Fruit fly (Drosophila melanogaster) whole organism, prepupa: ENCODE measurements around the gene Tet.

Source experiments
- Blimp-1 ChIP-seq: fragments of 200-800 bp; sonication (Bioruptor generic); optimal IDR thresholded peaks from 3 replicates; lab custom pipeline; 2017; ENCODE audit warnings: missing biosample characterization, missing genetic modification characterization, mild to moderate bottlenecking, moderate library complexity, missing genetic modification reagents
- CG10631 ChIP-seq: fragments of 200-800 bp; sonication (Bioruptor generic); optimal IDR thresholded peaks from 2 replicates; lab custom pipeline; 2016; ENCODE audit warnings: missing biosample characterization, missing genetic modification characterization
- CG10669 ChIP-seq: fragments of 200-800 bp; sonication (Bioruptor generic); optimal IDR thresholded peaks from 3 replicates; lab custom pipeline; 2018; ENCODE audit warnings: missing biosample characterization, mild to moderate bottlenecking, missing genetic modification characterization, moderate library complexity
- CG11294 ChIP-seq: fragments of 200-800 bp; sonication (Bioruptor generic); IDR thresholded peaks from 2 replicates; pipeline ENCODE4 v1.3.6; 2022; ENCODE audit warnings: missing biosample characterization, missing genetic modification characterization
- CG11762 ChIP-seq: fragments of 200-800 bp; sonication (Bioruptor generic); optimal IDR thresholded peaks from 3 replicates; lab custom pipeline; 2016; ENCODE audit warnings: missing biosample characterization, missing genetic modification characterization; ENCODE audit not compliant: insufficient read depth
- CG11902 ChIP-seq: fragments of 200-800 bp; sonication (Bioruptor generic); optimal IDR thresholded peaks from 3 replicates; lab custom pipeline; 2016; ENCODE audit warnings: missing biosample characterization, missing genetic modification characterization
- CG15336 ChIP-seq: fragments of 200-800 bp; sonication (Bioruptor generic); IDR thresholded peaks from 2 replicates; pipeline ENCODE4 v1.3.6; 2022; ENCODE audit warnings: missing biosample characterization, missing genetic modification characterization
- CG1621 ChIP-seq: fragments of 200-800 bp; sonication (Bioruptor generic); optimal IDR thresholded peaks from 3 replicates; lab custom pipeline; 2018; ENCODE audit warnings: missing biosample characterization, mild to moderate bottlenecking, missing genetic modification characterization
- CG3032 ChIP-seq: fragments of 200-800 bp; optimal IDR thresholded peaks from 2 replicates; lab custom pipeline; 2019; ENCODE audit warnings: missing biosample characterization, mild to moderate bottlenecking, missing genetic modification characterization, moderate library complexity
- CG32006 ChIP-seq: fragments of 200-800 bp; sonication (Bioruptor generic); optimal IDR thresholded peaks from 3 replicates; lab custom pipeline; 2017; ENCODE audit warnings: missing biosample characterization, mild to moderate bottlenecking, missing genetic modification characterization
- CG34406 ChIP-seq: fragments of 200-800 bp; sonication (Bioruptor generic); optimal IDR thresholded peaks from 3 replicates; lab custom pipeline; 2016; ENCODE audit warnings: missing biosample characterization, missing genetic modification characterization
- CG3919 ChIP-seq: fragments of 200-800 bp; sonication (Bioruptor generic); optimal IDR thresholded peaks from 3 replicates; lab custom pipeline; 2016; ENCODE audit warnings: missing biosample characterization, missing genetic modification characterization
- CG4318 ChIP-seq: fragments of 200-800 bp; sonication (Bioruptor generic); optimal IDR thresholded peaks from 3 replicates; lab custom pipeline; 2017; ENCODE audit warnings: missing biosample characterization, mild to moderate bottlenecking, missing genetic modification characterization
- CG6163 ChIP-seq: fragments of 200-800 bp; sonication (Bioruptor generic); IDR thresholded peaks from 3 replicates; pipeline ENCODE4 v1.3.6; 2022; ENCODE audit warnings: missing biosample characterization, missing genetic modification characterization
- CG6792 ChIP-seq: fragments of 200-800 bp; sonication (Bioruptor generic); optimal IDR thresholded peaks from 3 replicates; lab custom pipeline; 2016; ENCODE audit warnings: missing biosample characterization, missing genetic modification characterization
- CG6808 ChIP-seq: fragments of 200-800 bp; sonication (Bioruptor generic); optimal IDR thresholded peaks from 3 replicates; lab custom pipeline; 2017; ENCODE audit warnings: missing biosample characterization, missing genetic modification characterization, mild to moderate bottlenecking, moderate library complexity, missing genetic modification reagents
- CG6854 ChIP-seq: fragments of 200-800 bp; sonication (Bioruptor generic); optimal IDR thresholded peaks from 2 replicates; lab custom pipeline; 2017; ENCODE audit warnings: missing biosample characterization, mild to moderate bottlenecking, missing genetic modification characterization
- CG8119 ChIP-seq: fragments of 200-800 bp; sonication (Bioruptor generic); IDR thresholded peaks from 3 replicates; pipeline ENCODE4 v1.3.6; 2022; ENCODE audit warnings: missing biosample characterization, missing genetic modification characterization
- CG8319 ChIP-seq: fragments of 200-800 bp; sonication (Bioruptor generic); optimal IDR thresholded peaks from 3 replicates; lab custom pipeline; 2016; ENCODE audit warnings: missing biosample characterization, missing genetic modification characterization
- CG8632 ChIP-seq: fragments of 200-800 bp; sonication (Bioruptor generic); optimal IDR thresholded peaks from 3 replicates; lab custom pipeline; 2016; ENCODE audit warnings: missing biosample characterization, missing genetic modification characterization
- CG9139 ChIP-seq: fragments of 200-800 bp; sonication (Bioruptor generic); optimal IDR thresholded peaks from 3 replicates; lab custom pipeline; 2017; ENCODE audit warnings: missing biosample characterization, mild to moderate bottlenecking, missing genetic modification characterization
- Eip75B ChIP-seq: fragments of 200-800 bp; sonication (Bioruptor generic); optimal IDR thresholded peaks from 3 replicates; lab custom pipeline; 2016; ENCODE audit warnings: missing biosample characterization, missing genetic modification characterization
- Eip78C ChIP-seq: fragments of 200-800 bp; sonication (Bioruptor generic); peaks from one replicate; lab custom pipeline; 2016; ENCODE audit warnings: missing biosample characterization, missing genetic modification characterization
- Ets21C ChIP-seq: fragments of 200-800 bp; sonication (Bioruptor generic); optimal IDR thresholded peaks from 3 replicates; lab custom pipeline; 2016; ENCODE audit warnings: missing biosample characterization, missing genetic modification characterization
- Ets96B ChIP-seq: fragments of 200-800 bp; optimal IDR thresholded peaks from 2 replicates; lab custom pipeline; 2019; ENCODE audit warnings: missing biosample characterization, mild to moderate bottlenecking, missing genetic modification characterization, moderate library complexity
- Gug ChIP-seq: fragments of 200-800 bp; sonication (Bioruptor generic); IDR thresholded peaks from 2 replicates; pipeline ENCODE4 v1.3.6; 2022; ENCODE audit warnings: missing biosample characterization, missing genetic modification characterization
- Hr38 ChIP-seq: sonication (Bioruptor generic); optimal IDR thresholded peaks from 2 replicates; lab custom pipeline; 2016; ENCODE audit warnings: missing biosample characterization, missing genetic modification characterization
- Hr39 ChIP-seq: fragments of 200-800 bp; sonication (Bioruptor generic); optimal IDR thresholded peaks from 2 replicates; lab custom pipeline; 2016; ENCODE audit warnings: missing biosample characterization, missing genetic modification characterization
- Hr4 ChIP-seq: fragments of 200-800 bp; sonication (Bioruptor generic); optimal IDR thresholded peaks from 3 replicates; lab custom pipeline; 2016; ENCODE audit warnings: missing biosample characterization, missing genetic modification characterization
- Met ChIP-seq: fragments of 200-800 bp; sonication (Bioruptor generic); optimal IDR thresholded peaks from 3 replicates; lab custom pipeline; 2016; ENCODE audit warnings: missing biosample characterization, missing genetic modification characterization
- OdsH ChIP-seq: fragments of 200-800 bp; sonication (Bioruptor generic); optimal IDR thresholded peaks from 3 replicates; lab custom pipeline; 2016; ENCODE audit warnings: missing biosample characterization, missing genetic modification characterization
- Smox ChIP-seq: fragments of 200-800 bp; sonication (Bioruptor generic); optimal IDR thresholded peaks from 3 replicates; lab custom pipeline; 2016; ENCODE audit warnings: missing biosample characterization, missing genetic modification characterization
- Sox102F ChIP-seq: fragments of 200-800 bp; sonication (Bioruptor generic); optimal IDR thresholded peaks from 2 replicates; lab custom pipeline; 2016; ENCODE audit warnings: missing biosample characterization, mild to moderate bottlenecking, missing genetic modification characterization
- achi ChIP-seq: fragments of 200-800 bp; sonication (Bioruptor generic); optimal IDR thresholded peaks from 3 replicates; lab custom pipeline; 2016; ENCODE audit warnings: missing biosample characterization, missing genetic modification characterization
- acj6 ChIP-seq: fragments of 200-800 bp; sonication (Bioruptor generic); optimal IDR thresholded peaks from 3 replicates; lab custom pipeline; 2016; ENCODE audit warnings: missing biosample characterization, missing genetic modification characterization
- cyc ChIP-seq: fragments of 200-800 bp; sonication (Bioruptor generic); optimal IDR thresholded peaks from 3 replicates; lab custom pipeline; 2016; ENCODE audit warnings: missing biosample characterization, missing genetic modification characterization
- dac ChIP-seq: fragments of 200-800 bp; sonication (Bioruptor generic); optimal IDR thresholded peaks from 2 replicates; lab custom pipeline; 2017; ENCODE audit warnings: missing biosample characterization, mild to moderate bottlenecking, missing genetic modification characterization
- dsx ChIP-seq: fragments of 200-800 bp; optimal IDR thresholded peaks from 3 replicates; lab custom pipeline; 2019; ENCODE audit warnings: missing biosample characterization, mild to moderate bottlenecking, missing genetic modification characterization, moderate library complexity; ENCODE audit not compliant: poor library complexity, severe bottlenecking
- eg ChIP-seq: fragments of 200-800 bp; sonication (Bioruptor generic); IDR thresholded peaks from 3 replicates; pipeline ENCODE4 v1.3.6; 2022; ENCODE audit warnings: missing biosample characterization, missing genetic modification characterization
- esn ChIP-seq: fragments of 200-800 bp; sonication (Bioruptor generic); optimal IDR thresholded peaks from 2 replicates; lab custom pipeline; 2016; ENCODE audit warnings: missing biosample characterization, mild to moderate bottlenecking, missing genetic modification characterization, moderate library complexity
- fd85E ChIP-seq: fragments of 200-800 bp; sonication (Bioruptor generic); optimal IDR thresholded peaks from 3 replicates; lab custom pipeline; 2016; ENCODE audit warnings: missing biosample characterization, missing genetic modification characterization
- lz ChIP-seq: fragments of 200-800 bp; sonication (Bioruptor generic); optimal IDR thresholded peaks from 3 replicates; lab custom pipeline; 2016; ENCODE audit warnings: missing biosample characterization, missing genetic modification characterization
- pdm3 ChIP-seq: fragments of 200-800 bp; sonication (Bioruptor generic); optimal IDR thresholded peaks from 3 replicates; lab custom pipeline; 2016; ENCODE audit warnings: missing biosample characterization, missing genetic modification characterization
- salr ChIP-seq, 2 experiments: fragments of 200-800 bp; sonication (Bioruptor generic); optimal IDR thresholded peaks; 3 replicates each; lab custom pipeline; 2016 to 2018; ENCODE audit warnings: missing biosample characterization in 2 of 2, missing genetic modification characterization in 2 of 2, mild to moderate bottlenecking in 1 of 2
- spab ChIP-seq: fragments of 200-800 bp; sonication (Bioruptor generic); optimal IDR thresholded peaks from 2 replicates; lab custom pipeline; 2017; ENCODE audit warnings: missing biosample characterization, mild to moderate bottlenecking, missing genetic modification characterization, missing genetic modification reagents
- ss ChIP-seq, 2 experiments: fragments of 200-800 bp; sonication (Bioruptor generic); optimal IDR thresholded peaks; 2 replicates in 1 of 2; 3 replicates in 1 of 2; lab custom pipeline; 2017 to 2018; ENCODE audit warnings: mild to moderate bottlenecking in 2 of 2, missing biosample characterization in 2 of 2, missing genetic modification characterization in 2 of 2, moderate library complexity in 1 of 2
- svp ChIP-seq: fragments of 200-800 bp; sonication (Bioruptor generic); peaks from one replicate; lab custom pipeline; 2016; ENCODE audit warnings: missing biosample characterization, missing genetic modification characterization
- topi ChIP-seq: fragments of 200-800 bp; sonication (Bioruptor generic); optimal IDR thresholded peaks from 3 replicates; lab custom pipeline; 2016; ENCODE audit warnings: missing biosample characterization, missing genetic modification characterization

Gene Tet

dm6 chr3L:2866843-2867242, 12.1 kb downstream of the Tet start (continued):
- TF ChIP-seq dac (no peak), Ets96B (tag; lab: Kevin White, UChicago) (peak; percentile 82), CG10631 (GFP tag; lab: Kevin White, UChicago) (peak; percentile 36), CG4318 (GFP tag; lab: Kevin White, UChicago) (no peak), Smox (GFP tag; lab: Kevin White, UChicago) (peak; percentile 59), spab (GFP tag; lab: Kevin White, UChicago) (peak; percentile 59), CG34406 (GFP tag; lab: Kevin White, UChicago) (peak; percentile 49), Gug (GFP tag; lab: Robert Waterston, UW) (no peak), OdsH (GFP tag; lab: Kevin White, UChicago) (peak; percentile 58), topi (GFP tag; lab: Kevin White, UChicago) (peak; percentile 62), CG15336 (GFP tag; lab: Robert Waterston, UW) (no peak), pdm3 (peak; percentile 62), Hr39 (GFP tag; lab: Kevin White, UChicago) (peak; percentile 43), CG9139 (GFP tag; lab: Kevin White, UChicago) (peak; percentile 45), esn (GFP tag; lab: Kevin White, UChicago) (peak; percentile 58), CG8319 (GFP tag; lab: Kevin White, UChicago) (peak; percentile 35), Eip75B (peak; percentile 55), CG11294 (GFP tag; lab: Robert Waterston, UW) (no peak), Met (peak; percentile 71), Eip78C (GFP tag; lab: Kevin White, UChicago) (peak; percentile 89), svp (GFP tag; lab: Kevin White, UChicago) (peak; percentile 79), eg (no peak), CG8632 (GFP tag; lab: Kevin White, UChicago) (peak; percentile 58), CG3032 (peak; percentile 71), Blimp-1 (GFP tag; lab: Kevin White, UChicago) (peak; percentile 17), CG10669 (GFP tag; lab: Kevin White, UChicago) (peak; percentile 81), ss (GFP tag; optimal IDR thresholded peaks at IDR 0.05; lab: Kevin White, UChicago) (peak in 1 of 2 experiments; percentile 43), CG6854 (GFP tag; lab: Kevin White, UChicago) (no peak), CG8119 (0 out of 3 replicates have a peak, but pooled peaks have one; percentile 19), CG3919 (GFP tag; lab: Kevin White, UChicago) (peak; percentile 63), CG32006 (GFP tag; lab: Kevin White, UChicago) (no peak), Hr38 (GFP tag; lab: Kevin White, UChicago) (no peak), Hr4 (GFP tag; lab: Kevin White, UChicago) (no peak), Sox102F (GFP tag; lab: Kevin White, UChicago) (peak; percentile 65), CG6163 (peak; percentile 70; the same call in 1 of the 3 replicates), CG6808 (peak; percentile 69), Ets21C (GFP tag; lab: Kevin White, UChicago) (no peak), salr (GFP tag; optimal IDR thresholded peaks at IDR 0.05; lab: Kevin White, UChicago) (peak in 1 of 2 experiments; percentile 63), dsx (GFP tag; lab: Kevin White, UChicago) (peak; percentile 64), achi (peak; percentile 49), CG11762 (GFP tag; lab: Kevin White, UChicago) (peak; percentile 29), acj6 (peak; percentile 59)

dm6 chr3L:2865564-2865963, 13.4 kb downstream of the Tet start:
- TF ChIP-seq CG4318 (GFP tag; lab: Kevin White, UChicago) (peak; percentile 9), Ets96B (tag; lab: Kevin White, UChicago) (peak; percentile 24), CG15336 (GFP tag; lab: Robert Waterston, UW) (no peak), acj6 (peak; percentile 28), CG1621 (tag; lab: Kevin White, UChicago) (peak; percentile 12), CG34406 (GFP tag; lab: Kevin White, UChicago) (no peak), achi (no peak), CG11294 (GFP tag; lab: Robert Waterston, UW) (no peak), cyc (GFP tag; lab: Kevin White, UChicago) (no peak), lz (GFP tag; lab: Kevin White, UChicago) (peak; percentile 35), Sox102F (GFP tag; lab: Kevin White, UChicago) (peak; percentile 40), CG11902 (no peak), CG6792 (peak; percentile 24), dac (no peak), CG6163 (peak; percentile 49; the same call in 1 of the 3 replicates), esn (GFP tag; lab: Kevin White, UChicago) (peak; percentile 55), CG8632 (GFP tag; lab: Kevin White, UChicago) (no peak), fd85E (GFP tag; lab: Kevin White, UChicago) (no peak), CG11762 (GFP tag; lab: Kevin White, UChicago) (no peak), CG8319 (GFP tag; lab: Kevin White, UChicago) (no peak), CG3919 (GFP tag; lab: Kevin White, UChicago) (peak; percentile 12), Gug (GFP tag; lab: Robert Waterston, UW) (peak; percentile 19; the same call in 1 of the 2 replicates), Blimp-1 (GFP tag; lab: Kevin White, UChicago) (no peak), Hr4 (GFP tag; lab: Kevin White, UChicago) (peak; percentile 30), Hr39 (GFP tag; lab: Kevin White, UChicago) (no peak)
